Worm (Caenorhabditis elegans) whole organism, mixed stage, embryonic: ENCODE data around the gene lips-11.

ENCODE experiments used
- ceh-83 ChIP-seq: fragments of 200-800 bp; sonication (Bioruptor generic); optimal IDR thresholded peaks from 2 replicates; lab custom pipeline; 2018; ENCODE audit warnings: mild to moderate bottlenecking, missing genetic modification characterization, missing compliant biosample characterization
- nhr-12 ChIP-seq: fragments of 150-350 bp; optimal IDR thresholded peaks from 2 replicates; lab custom pipeline; 2014; ENCODE audit warnings: missing biosample characterization, missing genetic modification characterization

DNA sequence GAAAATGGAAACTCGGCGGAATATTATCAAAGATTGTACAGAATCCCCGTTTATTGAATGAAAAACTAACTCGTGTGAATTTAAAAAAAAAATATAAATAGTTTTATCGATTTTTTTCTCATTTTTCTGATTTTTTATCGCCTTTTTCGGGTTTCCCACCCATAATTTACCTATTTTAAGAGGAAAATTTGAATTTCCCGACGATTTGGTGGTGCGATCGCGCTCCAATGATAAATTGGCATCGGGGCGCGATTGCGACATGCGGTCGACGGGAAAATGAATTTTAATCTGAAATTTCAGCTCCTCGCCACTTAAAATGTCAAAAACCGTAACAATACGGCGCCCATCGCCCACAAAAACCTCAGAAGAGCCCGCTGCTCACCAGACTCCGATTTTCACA lies 16.9 kb upstream of the lips-11 start, which contains the start of gene taf-6.1:
- TF ChIP-seq nhr-12 (tag; lab: Kevin White, UChicago) (no peak), ceh-83 (no peak)
